Worm (Caenorhabditis elegans) whole organism, young adult: ENCODE data around the gene daf-31.

ENCODE experiments used
- B0019.2 ChIP-seq: fragments of 200-800 bp; sonication (Bioruptor generic); conservative IDR thresholded peaks from 2 replicates; pipeline ENCODE4 v1.3.6; 2022; ENCODE audit warnings: missing genetic modification reagents, missing genetic modification characterization, missing compliant biosample characterization
- C17E4.6 ChIP-seq: fragments of 200-800 bp; sonication (Bioruptor generic); IDR thresholded peaks from 2 replicates; pipeline ENCODE4 v1.3.6; 2022; ENCODE audit warnings: missing genetic modification reagents, missing genetic modification characterization, missing compliant biosample characterization
- F10E7.11 ChIP-seq: sonication (generic microtip); optimal IDR thresholded peaks from 2 replicates; lab custom pipeline; 2017; ENCODE audit warnings: mild to moderate bottlenecking, missing genetic modification characterization, moderate library complexity, missing compliant biosample characterization
- F22D6.2 ChIP-seq: sonication (generic microtip); optimal IDR thresholded peaks from 2 replicates; lab custom pipeline; 2016; ENCODE audit warnings: mild to moderate bottlenecking, missing genetic modification characterization, missing compliant biosample characterization
- F33H1.4 ChIP-seq: fragments of 200-800 bp; sonication (Bioruptor generic); IDR thresholded peaks from 2 replicates; pipeline ENCODE4 v1.3.6; 2022; ENCODE audit warnings: missing genetic modification reagents, missing genetic modification characterization, missing compliant biosample characterization
- F55B11.4 ChIP-seq: sonication (generic microtip); optimal IDR thresholded peaks from 2 replicates; lab custom pipeline; 2016; ENCODE audit warnings: missing compliant biosample characterization, missing genetic modification characterization, borderline replicate concordance; ENCODE audit not compliant: insufficient read depth
- K11D2.4 ChIP-seq: fragments of 200-800 bp; sonication (Bioruptor generic); IDR thresholded peaks from 2 replicates; pipeline ENCODE4 v1.3.6; 2022; ENCODE audit warnings: missing genetic modification reagents, missing genetic modification characterization, missing compliant biosample characterization
- T07F8.4 ChIP-seq: sonication (generic microtip); optimal IDR thresholded peaks from 2 replicates; lab custom pipeline; 2016; ENCODE audit warnings: mild to moderate bottlenecking, missing genetic modification characterization, moderate library complexity, missing compliant biosample characterization
- Y53F4B.3 ChIP-seq: fragments of 200-800 bp; sonication (Bioruptor generic); IDR thresholded peaks from 2 replicates; pipeline ENCODE4 v1.3.6; 2022; ENCODE audit warnings: missing genetic modification reagents, missing genetic modification characterization, missing compliant biosample characterization
- akir-1 ChIP-seq: fragments of 200-800 bp; sonication (Bioruptor generic); optimal IDR thresholded peaks from 2 replicates; lab custom pipeline; 2018; ENCODE audit warnings: mild to moderate bottlenecking, missing genetic modification characterization, moderate library complexity, missing compliant biosample characterization
- atf-7 ChIP-seq: sonication (generic microtip); optimal IDR thresholded peaks from 2 replicates; lab custom pipeline; 2017; ENCODE audit warnings: mild to moderate bottlenecking, missing genetic modification characterization, missing compliant biosample characterization
- attf-3 ChIP-seq: fragments of 200-800 bp; sonication (Bioruptor generic); conservative IDR thresholded peaks from 2 replicates; pipeline ENCODE4 v1.3.6; 2022; ENCODE audit warnings: missing genetic modification reagents, missing genetic modification characterization, missing compliant biosample characterization
- attf-5 ChIP-seq: fragments of 200-800 bp; sonication (Bioruptor generic); optimal IDR thresholded peaks from 2 replicates; lab custom pipeline; 2018; ENCODE audit warnings: mild to moderate bottlenecking, missing genetic modification characterization, missing compliant biosample characterization
- bed-1 ChIP-seq: fragments of 200-800 bp; sonication (Bioruptor generic); IDR thresholded peaks from 2 replicates; pipeline ENCODE4 v1.3.6; 2022; ENCODE audit warnings: missing genetic modification reagents, missing genetic modification characterization, missing compliant biosample characterization
- cebp-1 ChIP-seq, 2 experiments: fragments of 200-800 bp in 1 of 2; sonication (Bioruptor generic) in 1 of 2; sonication (generic microtip) in 1 of 2; IDR thresholded peaks in 1 of 2; optimal IDR thresholded peaks in 1 of 2; 2 replicates each; pipeline versions ENCODE4 v1.3.6 to Lab custom; 2017 to 2022; ENCODE audit warnings: missing compliant biosample characterization in 2 of 2, missing genetic modification characterization in 2 of 2, mild to moderate bottlenecking in 1 of 2, missing genetic modification reagents in 1 of 2, moderate library complexity in 1 of 2
- ceh-27 ChIP-seq: fragments of 200-800 bp; sonication (Bioruptor generic); optimal IDR thresholded peaks from 2 replicates; lab custom pipeline; 2018; ENCODE audit warnings: mild to moderate bottlenecking, missing genetic modification characterization, moderate library complexity, missing compliant biosample characterization
- ceh-58 ChIP-seq: fragments of 200-800 bp; sonication (Bioruptor generic); IDR thresholded peaks from 2 replicates; pipeline ENCODE4 v1.3.6; 2022; ENCODE audit warnings: missing genetic modification characterization, missing compliant biosample characterization
- ceh-79 ChIP-seq: sonication (generic microtip); optimal IDR thresholded peaks from 2 replicates; lab custom pipeline; 2017; ENCODE audit warnings: mild to moderate bottlenecking, missing genetic modification characterization, missing compliant biosample characterization
- ceh-91 ChIP-seq: fragments of 200-800 bp; sonication (Bioruptor generic); IDR thresholded peaks from 2 replicates; pipeline ENCODE4 v1.3.6; 2022; ENCODE audit warnings: missing genetic modification reagents, missing genetic modification characterization, missing compliant biosample characterization
- egl-18 ChIP-seq: fragments of 200-800 bp; sonication (Bioruptor generic); IDR thresholded peaks from 2 replicates; pipeline ENCODE4 v1.3.6; 2022; ENCODE audit warnings: missing genetic modification reagents, missing genetic modification characterization, missing compliant biosample characterization
- ekl-4 ChIP-seq: fragments of 200-800 bp; sonication (Bioruptor generic); IDR thresholded peaks from 2 replicates; pipeline ENCODE4 v1.3.6; 2022; ENCODE audit warnings: missing genetic modification reagents, missing genetic modification characterization, missing compliant biosample characterization
- gei-17 ChIP-seq: fragments of 200-800 bp; sonication (Bioruptor generic); optimal IDR thresholded peaks from 2 replicates; lab custom pipeline; 2018; ENCODE audit warnings: mild to moderate bottlenecking, missing genetic modification characterization, missing compliant biosample characterization
- let-607 ChIP-seq, 2 experiments: fragments of 200-800 bp in 1 of 2; sonication (Bioruptor generic) in 1 of 2; sonication (generic microtip) in 1 of 2; optimal IDR thresholded peaks; 2 replicates each; lab custom pipeline; 2016 to 2018; ENCODE audit warnings: mild to moderate bottlenecking in 2 of 2, missing compliant biosample characterization in 2 of 2, missing genetic modification characterization in 2 of 2, moderate library complexity in 2 of 2, missing genotype in 1 of 2
- lin-54 ChIP-seq: fragments of 200-800 bp; sonication (Bioruptor generic); optimal IDR thresholded peaks from 2 replicates; lab custom pipeline; 2018; ENCODE audit warnings: mild to moderate bottlenecking, missing genetic modification characterization, missing compliant biosample characterization
- mes-4 ChIP-seq: sonication (generic microtip); optimal IDR thresholded peaks from 2 replicates; lab custom pipeline; 2016; ENCODE audit warnings: missing genotype, missing genetic modification characterization, missing compliant biosample characterization
- mxl-1 ChIP-seq: sonication (generic microtip); optimal IDR thresholded peaks from 2 replicates; lab custom pipeline; 2016; ENCODE audit warnings: missing genetic modification characterization, missing compliant biosample characterization
- nhr-27 ChIP-seq: fragments of 200-800 bp; sonication (Bioruptor generic); optimal IDR thresholded peaks from 2 replicates; lab custom pipeline; 2018; ENCODE audit warnings: mild to moderate bottlenecking, missing genetic modification characterization, moderate library complexity, missing compliant biosample characterization
- rec-8 ChIP-seq, 2 experiments: sonication (generic microtip); optimal IDR thresholded peaks; 2 replicates each; lab custom pipeline; 2016; ENCODE audit warnings: mild to moderate bottlenecking in 2 of 2, missing genetic modification characterization in 2 of 2, missing genetic modification reagents in 2 of 2, missing genotype in 2 of 2, missing biosample characterization in 1 of 2, missing compliant biosample characterization in 1 of 2, moderate library complexity in 1 of 2
- repo-1 ChIP-seq: sonication (generic microtip); optimal IDR thresholded peaks from 2 replicates; lab custom pipeline; 2017; ENCODE audit warnings: mild to moderate bottlenecking, missing genetic modification characterization, missing compliant biosample characterization
- sdz-38 ChIP-seq: sonication (generic microtip); optimal IDR thresholded peaks from 2 replicates; lab custom pipeline; 2016; ENCODE audit warnings: missing genotype, missing genetic modification characterization, missing compliant biosample characterization
- sptf-2 ChIP-seq: fragments of 200-800 bp; sonication (Bioruptor generic); optimal IDR thresholded peaks from 2 replicates; lab custom pipeline; 2018; ENCODE audit warnings: mild to moderate bottlenecking, missing genetic modification characterization, missing compliant biosample characterization
- tlf-1 ChIP-seq: fragments of 200-800 bp; sonication (Bioruptor generic); optimal IDR thresholded peaks from 2 replicates; lab custom pipeline; 2018; ENCODE audit warnings: mild to moderate bottlenecking, missing genetic modification characterization, missing compliant biosample characterization
- zfh-2 ChIP-seq: fragments of 200-800 bp; sonication (Bioruptor generic); conservative IDR thresholded peaks from 2 replicates; pipeline ENCODE4 v1.3.6; 2022; ENCODE audit warnings: missing genetic modification reagents, missing genetic modification characterization, missing compliant biosample characterization
- ztf-25 ChIP-seq: fragments of 200-800 bp; sonication (Bioruptor generic); IDR thresholded peaks from 2 replicates; pipeline ENCODE4 v1.3.6; 2022; ENCODE audit warnings: missing genetic modification reagents, missing genetic modification characterization, missing compliant biosample characterization
- ztf-26 ChIP-seq: sonication (generic microtip); optimal IDR thresholded peaks from 2 replicates; lab custom pipeline; 2017; ENCODE audit warnings: missing genetic modification characterization, missing compliant biosample characterization

The daf-31 gene

DNA sequence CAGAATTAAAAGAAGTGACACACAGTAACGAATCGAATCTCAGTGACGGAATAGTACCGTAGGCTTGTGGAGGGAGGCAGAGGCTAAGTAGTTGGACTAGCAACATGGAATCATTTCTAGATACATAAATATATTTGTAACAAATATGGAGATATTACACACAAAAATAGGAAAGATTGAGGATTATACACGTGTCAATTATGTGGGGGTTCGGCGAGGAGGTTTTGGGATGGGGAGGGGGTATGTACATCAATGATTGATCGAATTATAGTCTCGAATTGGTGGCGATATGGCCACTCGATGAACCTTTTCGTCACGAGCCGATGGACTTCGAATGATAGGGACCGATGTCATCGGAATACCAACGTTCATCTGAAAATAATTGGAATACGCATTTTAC lies 17.3 kb downstream of the daf-31 start:
- TF ChIP-seq mes-4 (tag; lab: Kevin White, UChicago) (no peak), egl-18 (GFP tag; lab: Robert Waterston, UW) (no peak), repo-1 (tag; lab: Kevin White, UChicago) (peak; percentile 59)
- TF ChIP-seq, all 124 proteins: peak for 1

DNA sequence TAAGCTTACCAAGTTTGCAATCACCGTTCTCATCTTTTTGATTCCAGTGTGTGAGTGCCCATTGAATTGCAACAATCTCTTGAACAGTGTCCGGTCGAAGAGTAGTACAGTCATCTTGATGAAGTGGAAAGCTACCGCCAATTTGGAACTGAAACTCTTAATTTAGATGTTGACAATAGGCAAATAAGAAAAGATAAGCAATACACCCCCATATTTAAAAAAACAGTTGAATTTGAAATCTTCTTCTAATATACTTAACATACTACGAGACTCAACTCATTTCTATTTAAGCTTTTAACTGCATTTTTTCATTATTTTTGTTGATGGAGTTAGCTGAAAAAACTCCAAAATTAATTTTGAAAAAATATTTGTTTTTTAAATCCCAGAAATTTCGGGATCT lies 22.0 kb downstream of the daf-31 start:
- TF ChIP-seq F10E7.11 (tag; lab: Kevin White, UChicago) (no peak), cebp-1 (GFP tag; IDR thresholded peaks at IDR 0.05; lab: Robert Waterston, UW) (no peak), cebp-1 (tag; optimal IDR thresholded peaks at IDR 0.05; lab: Kevin White, UChicago) (no peak), ceh-79 (tag; lab: Kevin White, UChicago) (no peak)

DNA sequence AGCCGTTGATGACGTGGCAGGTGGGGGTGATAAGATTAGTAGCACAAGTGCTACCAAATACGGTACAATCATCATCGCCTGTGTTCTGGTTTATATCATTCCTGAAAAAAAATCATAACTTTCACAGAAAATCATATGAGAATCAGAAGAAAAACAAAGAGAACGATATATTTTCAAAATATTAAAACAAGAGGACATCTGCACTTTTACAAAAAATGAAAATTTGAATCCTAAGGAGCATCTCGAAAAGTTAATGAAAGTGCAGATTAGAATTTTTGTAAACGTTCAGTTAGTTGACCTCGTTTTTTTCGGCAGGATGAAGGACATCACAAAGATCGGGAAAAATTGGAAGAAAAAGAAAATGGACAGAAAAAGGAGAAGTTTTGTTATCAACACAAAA lies 22.8 kb downstream of the daf-31 start, which contains the start of gene F35H10.10:
F35H10.10 (minus strand) TSS at position 101 of the 400 bp plus-strand sequence.
- TF ChIP-seq K11D2.4 (no peak), atf-7 (no peak), ztf-26 (no peak), mxl-1 (no peak), Y53F4B.3 (GFP tag; lab: Robert Waterston, UW) (no peak), rec-8 (tag; optimal IDR thresholded peaks at IDR 0.05; lab: Kevin White, UChicago) (no peak), tlf-1 (no peak), attf-3 (GFP tag; lab: Robert Waterston, UW) (no peak), F55B11.4 (no peak), F22D6.2 (no peak), ceh-91 (no peak), sdz-38 (tag; lab: Kevin White, UChicago) (no peak), ztf-25 (GFP tag; lab: Robert Waterston, UW) (no peak), cebp-1 (GFP tag; IDR thresholded peaks at IDR 0.05; lab: Robert Waterston, UW) (no peak), cebp-1 (tag; optimal IDR thresholded peaks at IDR 0.05; lab: Kevin White, UChicago) (no peak), F33H1.4 (GFP tag; lab: Robert Waterston, UW) (no peak)

DNA sequence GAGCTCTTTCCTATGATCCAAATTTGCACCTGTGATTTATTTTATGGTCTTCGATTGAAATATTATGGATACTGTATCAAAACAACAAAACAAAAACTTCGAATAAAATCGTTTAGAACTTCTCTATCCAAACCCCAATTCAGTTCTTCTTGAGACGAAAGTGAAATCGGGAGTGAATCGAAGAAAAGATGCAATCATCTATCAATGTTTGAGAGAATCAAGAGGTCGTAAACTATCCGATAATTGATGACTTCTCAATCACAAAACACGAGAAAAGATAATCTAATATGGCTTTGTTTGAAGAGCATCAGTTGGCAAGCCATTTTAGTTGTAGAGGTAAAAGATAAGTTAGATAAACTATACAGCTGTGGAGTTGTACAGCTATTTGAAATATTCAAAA lies 27.7 kb downstream of the daf-31 start:
- TF ChIP-seq gei-17 (no peak), let-607 (tag; optimal IDR thresholded peaks at IDR 0.05; lab: Kevin White, UChicago) (no peak), nhr-27 (tag; lab: Kevin White, UChicago) (no peak), bed-1 (GFP tag; lab: Robert Waterston, UW) (no peak), mes-4 (tag; lab: Kevin White, UChicago) (no peak), akir-1 (GFP tag; lab: Kevin White, UChicago) (no peak), C17E4.6 (GFP tag; lab: Robert Waterston, UW) (no peak), ceh-58 (GFP tag; lab: Robert Waterston, UW) (no peak), ceh-27 (GFP tag; lab: Kevin White, UChicago) (no peak), B0019.2 (GFP tag; lab: Robert Waterston, UW) (no peak), zfh-2 (no peak), ekl-4 (GFP tag; lab: Robert Waterston, UW) (no peak), T07F8.4 (tag; lab: Kevin White, UChicago) (no peak), attf-5 (no peak), sptf-2 (GFP tag; lab: Kevin White, UChicago) (no peak), lin-54 (no peak)
- TF ChIP-seq, all 124 proteins: peak for 0
